Fruit fly (Drosophila melanogaster) S2 (cell line): ENCODE measurements around the gene CG4004.

Experiments used
- CG8478 ChIP-seq: fragments of >200 bp; optimal IDR thresholded peaks from 2 replicates; lab custom pipeline; 2018
- CTCF ChIP-seq, 2 experiments: fragments of >200 bp; optimal IDR thresholded peaks; 2 replicates each; lab custom pipeline; 2018

DNA sequence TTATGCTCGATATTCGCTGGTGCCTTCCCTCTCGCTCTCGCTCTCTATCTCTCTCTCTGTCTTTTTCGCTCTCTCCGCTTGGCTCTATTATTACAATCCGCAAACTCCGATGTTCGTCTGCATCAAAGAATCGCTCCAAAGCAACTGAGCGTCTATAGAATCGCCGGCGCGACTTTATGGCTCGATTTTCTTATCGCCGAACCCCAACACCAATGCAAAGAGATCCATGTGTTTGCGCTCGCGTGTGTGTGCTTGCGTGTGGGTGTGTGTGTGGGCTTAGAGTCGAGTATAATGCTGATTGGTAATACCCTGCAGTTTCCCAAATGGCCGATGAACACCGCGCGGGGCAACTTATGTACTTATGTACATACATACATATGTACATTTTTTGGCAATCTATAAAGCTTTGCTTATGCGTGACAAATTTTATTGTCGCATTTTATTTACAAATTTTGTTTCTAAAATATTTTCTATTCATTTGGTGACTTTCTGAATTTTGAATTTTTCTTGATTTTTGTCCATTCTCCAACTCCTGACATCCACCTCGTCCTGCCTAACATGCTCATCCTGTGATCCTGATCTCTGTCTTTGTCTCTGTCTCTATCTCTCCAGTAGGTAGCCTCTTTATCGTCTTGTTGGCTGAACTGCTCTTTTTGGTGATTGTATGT, 16.6 kb downstream of the CG4004 start, which contains the start of gene Paics:
- TF ChIP-seq CTCF (optimal IDR thresholded peaks at IDR 0.05; lab: Kevin White, UChicago), result no peak
- no peak for TF ChIP-seq CG8478 (lab: Kevin White, UChicago)
